Worm (Caenorhabditis elegans): Measurements from ENCODE around the gene best-2.

DNA sequence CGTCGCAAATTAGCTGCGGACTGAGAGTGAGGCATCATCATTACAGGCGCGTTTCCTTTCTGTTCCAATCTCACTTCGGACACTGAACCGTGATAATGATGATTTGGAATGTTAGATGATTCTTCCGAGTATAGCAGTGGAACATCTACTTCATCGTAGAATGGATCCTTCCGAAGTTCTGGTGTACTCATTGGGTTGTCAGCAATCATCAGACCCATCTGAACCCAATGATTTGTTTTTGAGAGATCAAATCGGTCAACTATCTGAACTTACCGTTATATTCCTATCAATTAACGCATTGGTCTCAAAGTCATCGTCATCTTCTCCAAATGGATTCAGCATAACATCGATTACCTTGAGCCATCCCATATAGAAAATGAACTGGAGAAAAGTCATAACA is 4.5 kb downstream of the best-2 start:
- TF ChIP-seq nhr-237 (tag; optimal IDR thresholded peaks at IDR 0.05) (no peak), nhr-28 (tag; optimal IDR thresholded peaks at IDR 0.05) (no peak), snpc-4 (tag; optimal IDR thresholded peaks at IDR 0.05) (no peak), unc-120 (tag; optimal IDR thresholded peaks at IDR 0.05; ENCODE audit: poor library complexity, severe bottlenecking) (no peak), nhr-12 (tag; optimal IDR thresholded peaks at IDR 0.05) (no peak), lsy-2 (tag; optimal IDR thresholded peaks at IDR 0.05) (no peak), blmp-1 (tag; optimal IDR thresholded peaks at IDR 0.05) (no peak), nhr-2 (tag; optimal IDR thresholded peaks at IDR 0.05) (no peak), unc-39 (tag; optimal IDR thresholded peaks at IDR 0.05) (no peak), elt-1 (tag; optimal IDR thresholded peaks at IDR 0.05; ENCODE audit: borderline replicate concordance, insufficient read depth) (no peak), unc-62 (GFP tag; optimal IDR thresholded peaks at IDR 0.05) (no peak), mab-5 (tag; optimal IDR thresholded peaks at IDR 0.05) (no peak), sptf-1 (tag; optimal IDR thresholded peaks at IDR 0.05) (no peak)

Measured in whole organism, mixed stage, embryonic.